Worm (Caenorhabditis elegans): ENCODE results near the gene F56D2.5.
A peak's percentile ranks its signal among the peaks of the same experiment; 100 is the strongest.

Gene F56D2.5

ce11 chrIII:5568679-5569078 lies 12.5 kb downstream of the F56D2.5 start, which contains the start of gene nspb-12:
Gene nspb-12, minus strand, starts transcription at chrIII:5568779.
- TF ChIP-seq bed-3 (GFP tag; optimal IDR thresholded peaks at IDR 0.05) (no peak), blmp-1 (tag; optimal IDR thresholded peaks at IDR 0.05) (no peak), mls-2 (tag; optimal IDR thresholded peaks at IDR 0.05) (no peak), cnd-1 (tag; optimal IDR thresholded peaks at IDR 0.05) (no peak), ham-2 (GFP tag; optimal IDR thresholded peaks at IDR 0.05) (no peak), pha-4 (tag; optimal IDR thresholded peaks at IDR 0.05) (no peak), nhr-76 (tag; optimal IDR thresholded peaks at IDR 0.05) (no peak), zip-8 (tag; optimal IDR thresholded peaks at IDR 0.05) (no peak), ceh-39 (tag; optimal IDR thresholded peaks at IDR 0.05) (no peak), flh-1 (GFP tag; optimal IDR thresholded peaks at IDR 0.05) (no peak), nhr-28 (tag; optimal IDR thresholded peaks at IDR 0.05) (no peak), ces-1 (GFP tag; optimal IDR thresholded peaks at IDR 0.05) (no peak), sem-2 (GFP tag; optimal IDR thresholded peaks at IDR 0.05) (no peak), snpc-4 (tag; optimal IDR thresholded peaks at IDR 0.05) (no peak), lsy-2 (tag; optimal IDR thresholded peaks at IDR 0.05) (no peak), hlh-1 (tag; optimal IDR thresholded peaks at IDR 0.05) (no peak), nhr-237 (tag; optimal IDR thresholded peaks at IDR 0.05) (no peak), sptf-1 (tag; optimal IDR thresholded peaks at IDR 0.05) (no peak)

- TF ChIP-seq nhr-28 (tag; optimal IDR thresholded peaks at IDR 0.05) (no peak), ceh-83 (GFP tag; optimal IDR thresholded peaks at IDR 0.05) (no peak), nhr-76 (tag; optimal IDR thresholded peaks at IDR 0.05) (no peak), ztf-11 (tag; optimal IDR thresholded peaks at IDR 0.05) (no peak), snpc-4 (tag; optimal IDR thresholded peaks at IDR 0.05) (no peak), unc-62 (GFP tag; optimal IDR thresholded peaks at IDR 0.05) (no peak), lin-13 (tag; optimal IDR thresholded peaks at IDR 0.05) (no peak), ceh-39 (tag; optimal IDR thresholded peaks at IDR 0.05) (no peak), sptf-1 (tag; optimal IDR thresholded peaks at IDR 0.05) (no peak)
These were observed 13.0 kb downstream of the F56D2.5 start for ce11 chrIII:5568265-5568664.

- no peak for TF ChIP-seq nhr-237 (tag; optimal IDR thresholded peaks at IDR 0.05)
- TF ChIP-seq nhr-2 (tag; optimal IDR thresholded peaks at IDR 0.05) = no peak
- TF ChIP-seq drap-1 (GFP tag; optimal IDR thresholded peaks at IDR 0.05) = no peak
- no peak for TF ChIP-seq elt-1 (tag; optimal IDR thresholded peaks at IDR 0.05; ENCODE audit: borderline replicate concordance, insufficient read depth)
- no peak for TF ChIP-seq flh-1 (GFP tag; optimal IDR thresholded peaks at IDR 0.05)
- TF ChIP-seq sem-2 (GFP tag; optimal IDR thresholded peaks at IDR 0.05) = no peak
These were observed 14.7 kb downstream of the F56D2.5 start for ce11 chrIII:5566496-5566895.

ce11 chrIII:5565699-5566098 lies 15.5 kb downstream of the F56D2.5 start:
- no peak for TF ChIP-seq drap-1 (GFP tag; optimal IDR thresholded peaks at IDR 0.05)
- peak; percentile 47 for TF ChIP-seq unc-120 (tag; optimal IDR thresholded peaks at IDR 0.05; ENCODE audit: poor library complexity, severe bottlenecking)

ce11 chrIII:5564799-5565198 lies 16.4 kb downstream of the F56D2.5 start, which contains the start of gene mlc-3:
Gene mlc-3, plus strand, starts transcription at chrIII:5565025.
- TF ChIP-seq lsy-2 (tag; optimal IDR thresholded peaks at IDR 0.05) = no peak
- no peak for TF ChIP-seq tbx-8 (GFP tag; optimal IDR thresholded peaks at IDR 0.05)
- TF ChIP-seq unc-120 (tag; optimal IDR thresholded peaks at IDR 0.05; ENCODE audit: poor library complexity, severe bottlenecking) = peak; percentile 48
- TF ChIP-seq lin-13 (tag; optimal IDR thresholded peaks at IDR 0.05) = no peak
- TF ChIP-seq mep-1 (tag; optimal IDR thresholded peaks at IDR 0.05) = no peak
- TF ChIP-seq ceh-83 (GFP tag; optimal IDR thresholded peaks at IDR 0.05) = no peak
- TF ChIP-seq unc-39 (tag; optimal IDR thresholded peaks at IDR 0.05) = no peak
- TF ChIP-seq drap-1 (GFP tag; optimal IDR thresholded peaks at IDR 0.05) = no peak
- no peak for TF ChIP-seq blmp-1 (tag; optimal IDR thresholded peaks at IDR 0.05)
- no peak for TF ChIP-seq sem-2 (GFP tag; optimal IDR thresholded peaks at IDR 0.05)
- TF ChIP-seq bed-3 (GFP tag; optimal IDR thresholded peaks at IDR 0.05) = no peak
- no peak for TF ChIP-seq nhr-237 (tag; optimal IDR thresholded peaks at IDR 0.05)
- no peak for TF ChIP-seq nhr-76 (tag; optimal IDR thresholded peaks at IDR 0.05)
- TF ChIP-seq cnd-1 (tag; optimal IDR thresholded peaks at IDR 0.05) = no peak
- TF ChIP-seq lin-32 (GFP tag; optimal IDR thresholded peaks at IDR 0.05) = no peak
- TF ChIP-seq unc-62 (GFP tag; optimal IDR thresholded peaks at IDR 0.05) = peak; percentile 21
- TF ChIP-seq hlh-1 (tag; optimal IDR thresholded peaks at IDR 0.05) = peak; percentile 51
- TF ChIP-seq sptf-1 (tag; optimal IDR thresholded peaks at IDR 0.05) = no peak
- TF ChIP-seq M03D4.4 (tag; optimal IDR thresholded peaks at IDR 0.05) = peak; percentile 42
- no peak for TF ChIP-seq ceh-39 (tag; optimal IDR thresholded peaks at IDR 0.05)
- TF ChIP-seq flh-1 (GFP tag; optimal IDR thresholded peaks at IDR 0.05) = no peak
- TF ChIP-seq pha-4 (tag; optimal IDR thresholded peaks at IDR 0.05) = no peak

Measured in whole organism, mixed stage, embryonic.